Worm (Caenorhabditis elegans): Measurements from ENCODE around the gene nhr-18.

DNA sequence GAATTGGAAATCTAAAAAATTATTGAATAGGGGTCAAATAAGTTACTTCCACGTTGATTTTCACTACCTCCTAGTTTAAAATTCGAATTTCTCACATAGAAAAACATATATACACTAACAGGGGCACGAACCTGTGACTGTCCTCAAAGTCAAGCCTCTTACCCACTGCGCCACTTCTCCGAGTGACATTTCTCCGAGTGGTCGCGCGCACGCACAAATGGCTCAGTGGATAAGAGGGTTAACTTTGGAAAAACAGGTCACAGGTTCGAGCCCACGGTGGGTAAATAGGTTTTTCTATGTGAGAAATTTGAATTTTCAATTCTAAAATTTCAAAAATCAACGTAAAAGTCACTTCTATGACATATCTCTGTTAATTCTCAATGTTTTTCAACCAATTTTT is 50.3 kb downstream of the nhr-18 start:
- no peak for TF ChIP-seq klf-2 (GFP tag; conservative IDR thresholded peaks at IDR 0.05)
- no peak for TF ChIP-seq cog-1 (tag; optimal IDR thresholded peaks at IDR 0.05)

Data from whole organism, midembryonic.